Fruit fly (Drosophila melanogaster) S2 (cell line): Measurements from ENCODE around the gene CG32639.

Experiments
- CG8478 ChIP-seq: fragments of >200 bp; optimal IDR thresholded peaks from 2 replicates; lab custom pipeline; 2018
- CTCF ChIP-seq, 2 experiments: fragments of >200 bp; optimal IDR thresholded peaks; 2 replicates each; lab custom pipeline; 2018

The CG32639 gene

dm6 chrX:13189032-13189431 lies 47.3 kb downstream of the CG32639 start, which contains the start of gene Lgr4:
TSS of gene Lgr4 (minus strand) at chrX:13189164.
- TF ChIP-seq CTCF (optimal IDR thresholded peaks at IDR 0.05; lab: Kevin White, UChicago) (no peak), CG8478 (lab: Kevin White, UChicago) (no peak)
